Fruit fly (Drosophila melanogaster) whole organism, embryonic: ENCODE results near the gene CG7298.

ENCODE experiments used
- Bteb2 ChIP-seq: fragments of 200-800 bp; sonication (Bioruptor generic); optimal IDR thresholded peaks from 2 replicates; lab custom pipeline; 2016; ENCODE audit warnings: missing biosample characterization, missing genetic modification characterization
- CG10959 ChIP-seq: fragments of 200-800 bp; sonication (Bioruptor generic); IDR thresholded peaks from 2 replicates; pipeline ENCODE4 v1.3.6; 2022; ENCODE audit warnings: missing biosample characterization, missing genetic modification characterization
- CG11560 ChIP-seq: fragments of 200-800 bp; sonication (Bioruptor generic); IDR thresholded peaks from 3 replicates; pipeline ENCODE4 v1.3.6; 2022; ENCODE audit warnings: missing biosample characterization, missing genetic modification characterization
- CG11723 ChIP-seq: fragments of 200-800 bp; sonication (Bioruptor generic); optimal IDR thresholded peaks from 2 replicates; lab custom pipeline; 2017; ENCODE audit warnings: missing biosample characterization, mild to moderate bottlenecking, missing genetic modification characterization
- CG12236 ChIP-seq: fragments of 200-800 bp; sonication (Bioruptor generic); optimal IDR thresholded peaks from 2 replicates; lab custom pipeline; 2016; ENCODE audit warnings: missing biosample characterization, missing genetic modification characterization
- CG12391 ChIP-seq: fragments of 200-800 bp; sonication (Bioruptor generic); optimal IDR thresholded peaks from 3 replicates; lab custom pipeline; 2018; ENCODE audit warnings: missing biosample characterization, mild to moderate bottlenecking, missing genetic modification characterization, moderate library complexity
- CG15011 ChIP-seq: fragments of 200-800 bp; sonication (Bioruptor generic); optimal IDR thresholded peaks from 3 replicates; lab custom pipeline; 2018; ENCODE audit warnings: missing biosample characterization, mild to moderate bottlenecking, missing genetic modification characterization
- CG15696 ChIP-seq: fragments of 200-800 bp; sonication (Bioruptor generic); optimal IDR thresholded peaks from 2 replicates; lab custom pipeline; 2019; ENCODE audit warnings: missing biosample characterization, mild to moderate bottlenecking, missing genetic modification characterization, moderate library complexity
- CG18262 ChIP-seq: fragments of 200-800 bp; optimal IDR thresholded peaks from 3 replicates; lab custom pipeline; 2019; ENCODE audit warnings: missing biosample characterization, mild to moderate bottlenecking, missing genetic modification characterization, moderate library complexity
- CG2120 ChIP-seq: fragments of 200-800 bp; sonication (Bioruptor generic); optimal IDR thresholded peaks from 3 replicates; lab custom pipeline; 2016; ENCODE audit warnings: missing biosample characterization, missing genetic modification characterization
- CG2199 ChIP-seq: fragments of 200-800 bp; sonication (Bioruptor generic); IDR thresholded peaks from 3 replicates; pipeline ENCODE4 v1.3.6; 2022; ENCODE audit warnings: missing biosample characterization, missing genetic modification characterization
- CG2202 ChIP-seq: fragments of 200-800 bp; sonication (Bioruptor generic); optimal IDR thresholded peaks from 2 replicates; lab custom pipeline; 2018; ENCODE audit warnings: missing biosample characterization, mild to moderate bottlenecking, missing genetic modification characterization
- CG2678 ChIP-seq: fragments of 200-800 bp; sonication (Bioruptor generic); optimal IDR thresholded peaks from 3 replicates; lab custom pipeline; 2019; ENCODE audit warnings: missing biosample characterization, mild to moderate bottlenecking, missing genetic modification characterization, moderate library complexity
- CG32532 ChIP-seq: fragments of 200-800 bp; sonication (Bioruptor generic); IDR thresholded peaks from 2 replicates; pipeline ENCODE4 v1.3.6; 2022; ENCODE audit warnings: missing biosample characterization, missing genetic modification characterization
- CG4424 ChIP-seq: fragments of 200-800 bp; sonication (Bioruptor generic); optimal IDR thresholded peaks from 3 replicates; lab custom pipeline; 2016; ENCODE audit warnings: missing biosample characterization, missing genetic modification characterization
- CG5245 ChIP-seq: fragments of 200-800 bp; sonication (Bioruptor generic); optimal IDR thresholded peaks from 3 replicates; lab custom pipeline; 2016; ENCODE audit warnings: missing biosample characterization, missing genetic modification characterization
- CG8290 ChIP-seq, 3 experiments: fragments of 200-800 bp; sonication (Bioruptor generic); optimal IDR thresholded peaks; 2 replicates each; lab custom pipeline; 2016 to 2019; ENCODE audit warnings: missing biosample characterization in 3 of 3, missing genetic modification characterization in 3 of 3, mild to moderate bottlenecking in 2 of 3, moderate library complexity in 1 of 3
- CG8359 ChIP-seq: fragments of 200-800 bp; sonication (Bioruptor generic); optimal IDR thresholded peaks from 2 replicates; lab custom pipeline; 2017; ENCODE audit warnings: missing biosample characterization, mild to moderate bottlenecking, missing genetic modification characterization, borderline replicate concordance
- CG9609 ChIP-seq: fragments of 200-800 bp; sonication (Bioruptor generic); optimal IDR thresholded peaks from 3 replicates; lab custom pipeline; 2016; ENCODE audit warnings: missing biosample characterization, missing genetic modification characterization
- CG9817 ChIP-seq: fragments of 200-800 bp; sonication (Bioruptor generic); optimal IDR thresholded peaks from 2 replicates; lab custom pipeline; 2018; ENCODE audit warnings: missing biosample characterization, mild to moderate bottlenecking, missing genetic modification characterization, moderate library complexity
- Elba2 ChIP-seq: fragments of 200-800 bp; sonication (Bioruptor generic); optimal IDR thresholded peaks from 3 replicates; lab custom pipeline; 2016; ENCODE audit warnings: missing biosample characterization, missing genetic modification characterization
- Fer1 ChIP-seq: fragments of 200-800 bp; sonication (Bioruptor generic); optimal IDR thresholded peaks from 2 replicates; lab custom pipeline; 2017; ENCODE audit warnings: missing biosample characterization, mild to moderate bottlenecking, missing genetic modification characterization
- Fer3 ChIP-seq: fragments of 200-800 bp; sonication (Bioruptor generic); optimal IDR thresholded peaks from 2 replicates; lab custom pipeline; 2018; ENCODE audit warnings: missing biosample characterization, mild to moderate bottlenecking, missing genetic modification characterization, moderate library complexity
- HmgD ChIP-seq: fragments of 200-800 bp; sonication (Bioruptor generic); optimal IDR thresholded peaks from 3 replicates; lab custom pipeline; 2016; ENCODE audit warnings: missing biosample characterization, missing genetic modification characterization
- Hr51 ChIP-seq, 2 experiments: fragments of 200-800 bp; sonication (Bioruptor generic); optimal IDR thresholded peaks; 2 replicates in 1 of 2; 3 replicates in 1 of 2; lab custom pipeline; 2016 to 2018; ENCODE audit warnings: missing biosample characterization in 2 of 2, missing genetic modification characterization in 2 of 2, mild to moderate bottlenecking in 1 of 2, moderate library complexity in 1 of 2
- MESR4 ChIP-seq: fragments of 200-800 bp; sonication (Bioruptor generic); optimal IDR thresholded peaks from 2 replicates; lab custom pipeline; 2018; ENCODE audit warnings: missing biosample characterization, mild to moderate bottlenecking, missing genetic modification characterization, moderate library complexity
- MTF-1 ChIP-seq: fragments of 200-800 bp; sonication (Bioruptor generic); optimal IDR thresholded peaks from 2 replicates; lab custom pipeline; 2018; ENCODE audit warnings: missing biosample characterization, mild to moderate bottlenecking, missing genetic modification characterization, borderline replicate concordance
- NC2β ChIP-seq: fragments of 200-800 bp; sonication (Bioruptor generic); optimal IDR thresholded peaks from 2 replicates; lab custom pipeline; 2016; ENCODE audit warnings: missing biosample characterization, missing genetic modification characterization
- Ptx1 ChIP-seq: fragments of 200-800 bp; sonication (Bioruptor generic); IDR thresholded peaks from 2 replicates; pipeline ENCODE4 v1.3.6; 2022; ENCODE audit warnings: missing biosample characterization, missing genetic modification characterization
- Six4 ChIP-seq: fragments of 200-800 bp; sonication (Bioruptor generic); optimal IDR thresholded peaks from 2 replicates; lab custom pipeline; 2016; ENCODE audit warnings: missing biosample characterization, missing genetic modification characterization
- Vsx1 ChIP-seq: fragments of 200-800 bp; sonication (Bioruptor generic); optimal IDR thresholded peaks from 2 replicates; lab custom pipeline; 2017; ENCODE audit warnings: missing biosample characterization, mild to moderate bottlenecking, missing genetic modification characterization, missing genetic modification reagents
- br ChIP-seq: fragments of >200 bp; optimal IDR thresholded peaks from 2 replicates; lab custom pipeline; 2017
- dati ChIP-seq: fragments of 200-800 bp; sonication (Bioruptor generic); IDR thresholded peaks from 2 replicates; pipeline ENCODE4 v1.3.6; 2022; ENCODE audit warnings: missing biosample characterization, missing genetic modification characterization
- gfzf ChIP-seq: fragments of 200-800 bp; sonication (Bioruptor generic); optimal IDR thresholded peaks from 2 replicates; lab custom pipeline; 2016; ENCODE audit warnings: missing biosample characterization, mild to moderate bottlenecking, missing genetic modification characterization, moderate library complexity
- h ChIP-seq: fragments of >200 bp; optimal IDR thresholded peaks from 2 replicates; lab custom pipeline; 2017
- ham ChIP-seq: fragments of 200-800 bp; sonication (Bioruptor generic); IDR thresholded peaks from 2 replicates; pipeline ENCODE4 v1.3.6; 2022; ENCODE audit warnings: missing biosample characterization, missing genetic modification characterization
- insv ChIP-seq, 2 experiments: fragments of 200-800 bp; sonication (Bioruptor generic); optimal IDR thresholded peaks; 3 replicates each; lab custom pipeline; 2016 to 2018; ENCODE audit warnings: missing biosample characterization in 2 of 2, missing genetic modification characterization in 2 of 2
- lilli ChIP-seq: fragments of 200-800 bp; sonication (Bioruptor generic); optimal IDR thresholded peaks from 3 replicates; lab custom pipeline; 2016; ENCODE audit warnings: missing biosample characterization, missing genetic modification characterization
- nmo ChIP-seq: fragments of 200-800 bp; sonication (Bioruptor generic); optimal IDR thresholded peaks from 2 replicates; lab custom pipeline; 2018; ENCODE audit warnings: missing biosample characterization, mild to moderate bottlenecking, missing genetic modification characterization, moderate library complexity
- pb ChIP-seq: fragments of 200-800 bp; sonication (Bioruptor generic); optimal IDR thresholded peaks from 3 replicates; lab custom pipeline; 2016; ENCODE audit warnings: missing biosample characterization, missing genetic modification characterization
- phol ChIP-seq: fragments of 200-800 bp; sonication (Bioruptor generic); optimal IDR thresholded peaks from 3 replicates; lab custom pipeline; 2018; ENCODE audit warnings: missing biosample characterization, mild to moderate bottlenecking, missing genetic modification characterization, moderate library complexity
- prd ChIP-seq, 3 experiments: fragments of >200 bp in 2 of 3; fragments of 200-800 bp in 1 of 3; sonication (Bioruptor generic) in 1 of 3; optimal IDR thresholded peaks in 2 of 3; IDR thresholded peaks in 1 of 3; 2 replicates in 2 of 3; 3 replicates in 1 of 3; pipeline versions ENCODE4 v1.3.6 to Lab custom; 2017 to 2022; ENCODE audit warnings: missing biosample characterization in 1 of 3, missing genetic modification characterization in 1 of 3
- sd ChIP-seq: fragments of 200-800 bp; sonication (Bioruptor generic); optimal IDR thresholded peaks from 3 replicates; lab custom pipeline; 2018; ENCODE audit warnings: missing biosample characterization, mild to moderate bottlenecking, missing genetic modification characterization, moderate library complexity
- shn ChIP-seq: fragments of 200-800 bp; sonication (Bioruptor generic); optimal IDR thresholded peaks from 3 replicates; lab custom pipeline; 2016; ENCODE audit warnings: missing biosample characterization, missing genetic modification characterization
- trem ChIP-seq: fragments of 200-800 bp; optimal IDR thresholded peaks from 3 replicates; lab custom pipeline; 2019; ENCODE audit warnings: missing biosample characterization, mild to moderate bottlenecking, missing genetic modification characterization, moderate library complexity
- twi ChIP-seq: fragments of 200-800 bp; optimal IDR thresholded peaks from 2 replicates; lab custom pipeline; 2019; ENCODE audit warnings: missing biosample characterization, mild to moderate bottlenecking, missing genetic modification characterization, moderate library complexity
- unpg ChIP-seq: fragments of 200-800 bp; sonication (Bioruptor generic); optimal IDR thresholded peaks from 3 replicates; lab custom pipeline; 2018; ENCODE audit warnings: missing biosample characterization, mild to moderate bottlenecking, missing genetic modification characterization, moderate library complexity
- wek ChIP-seq: fragments of 200-800 bp; sonication (Bioruptor generic); optimal IDR thresholded peaks from 3 replicates; lab custom pipeline; 2018; ENCODE audit warnings: missing biosample characterization, mild to moderate bottlenecking, missing genetic modification characterization, moderate library complexity
- zfh2 ChIP-seq: fragments of 200-800 bp; sonication (Bioruptor generic); optimal IDR thresholded peaks from 2 replicates; lab custom pipeline; 2016; ENCODE audit warnings: missing biosample characterization, missing genetic modification characterization

CG7298 gene

dm6 chr3L:20183345-20184088, 20.0 kb downstream of the CG7298 start (continued):
- TF ChIP-seq lilli (GFP tag; lab: Kevin White, UChicago) (peak; percentile 54), br (no peak), CG5245 (peak; percentile 1), NC2β (GFP tag; lab: Kevin White, UChicago) (peak; percentile 11), CG11723 (GFP tag; lab: Kevin White, UChicago) (peak; percentile 28), CG9609 (GFP tag; lab: Kevin White, UChicago) (no peak), Ptx1 (GFP tag; lab: Robert Waterston, UW) (peak; percentile 46; the same call in 1 of the 2 replicates), gfzf (no peak), zfh2 (GFP tag; lab: Kevin White, UChicago) (peak; percentile 33), shn (GFP tag; lab: Kevin White, UChicago) (no peak), CG4424 (peak; percentile 60), sd (tag; lab: Kevin White, UChicago) (no peak), unpg (peak; percentile 53), dati (GFP tag; lab: Robert Waterston, UW) (no peak), CG11560 (tag; lab: Robert Waterston, UW) (0 out of 3 replicates have a peak, but pooled peaks have one; percentile 44), h (lab: Kevin White, UChicago) (no peak), trem (tag; lab: Kevin White, UChicago) (no peak), CG15696 (tag; lab: Kevin White, UChicago) (peak; percentile 38), CG15011 (peak; percentile 6), CG18262 (tag; lab: Kevin White, UChicago) (peak; percentile 56), Six4 (GFP tag; lab: Kevin White, UChicago) (no peak), wek (GFP tag; lab: Kevin White, UChicago) (no peak), insv (GFP tag; optimal IDR thresholded peaks at IDR 0.05; lab: Kevin White, UChicago) (no peak), CG2120 (GFP tag; lab: Kevin White, UChicago) (peak; percentile 75), Bteb2 (GFP tag; lab: Kevin White, UChicago) (no peak), CG2199 (GFP tag; lab: Robert Waterston, UW) (no peak), CG9817 (tag; lab: Kevin White, UChicago) (peak; percentile 1), Vsx1 (GFP tag; lab: Kevin White, UChicago) (no peak), twi (tag; lab: Kevin White, UChicago) (no peak), Hr51 (GFP tag; optimal IDR thresholded peaks at IDR 0.05; lab: Kevin White, UChicago) (peak; percentile 25 to 64), CG12236 (GFP tag; lab: Kevin White, UChicago) (no peak), Elba2 (no peak), MTF-1 (GFP tag; lab: Kevin White, UChicago) (no peak), CG12391 (peak; percentile 60), CG8290 (GFP tag; optimal IDR thresholded peaks at IDR 0.05; lab: Kevin White, UChicago) (no peak), CG8290 (tag; optimal IDR thresholded peaks at IDR 0.05; lab: Kevin White, UChicago) (no peak), phol (tag; lab: Kevin White, UChicago) (peak; percentile 60), CG10959 (GFP tag; lab: Robert Waterston, UW) (no peak), CG8359 (no peak), prd (optimal IDR thresholded peaks at IDR 0.05; lab: Kevin White, UChicago) (no peak), prd (GFP tag; IDR thresholded peaks at IDR 0.05; lab: Robert Waterston, UW) (peak; percentile 58; the same call in 1 of the 3 replicates), CG32532 (GFP tag; lab: Robert Waterston, UW) (peak; percentile 29; the same call in 1 of the 2 replicates), Fer3 (tag; lab: Kevin White, UChicago) (peak; percentile 57), pb (GFP tag; lab: Kevin White, UChicago) (no peak), Fer1 (GFP tag; lab: Kevin White, UChicago) (peak; percentile 53), ham (GFP tag; lab: Robert Waterston, UW) (no peak), CG2202 (tag; lab: Kevin White, UChicago) (no peak), CG2678 (tag; lab: Kevin White, UChicago) (peak; percentile 68), MESR4 (GFP tag; lab: Kevin White, UChicago) (no peak), nmo (GFP tag; lab: Kevin White, UChicago) (peak; percentile 55), HmgD (no peak)
